Fruit fly (Drosophila melanogaster) whole organism, prepupa: ENCODE data around the gene Psn.

ENCODE experiments used
- Blimp-1 ChIP-seq: fragments of 200-800 bp; sonication (Bioruptor generic); optimal IDR thresholded peaks from 3 replicates; lab custom pipeline; 2017; ENCODE audit warnings: missing biosample characterization, missing genetic modification characterization, mild to moderate bottlenecking, moderate library complexity, missing genetic modification reagents
- CG11294 ChIP-seq: fragments of 200-800 bp; sonication (Bioruptor generic); IDR thresholded peaks from 2 replicates; pipeline ENCODE4 v1.3.6; 2022; ENCODE audit warnings: missing biosample characterization, missing genetic modification characterization
- CG1621 ChIP-seq: fragments of 200-800 bp; sonication (Bioruptor generic); optimal IDR thresholded peaks from 3 replicates; lab custom pipeline; 2018; ENCODE audit warnings: missing biosample characterization, mild to moderate bottlenecking, missing genetic modification characterization
- CG32006 ChIP-seq: fragments of 200-800 bp; sonication (Bioruptor generic); optimal IDR thresholded peaks from 3 replicates; lab custom pipeline; 2017; ENCODE audit warnings: missing biosample characterization, mild to moderate bottlenecking, missing genetic modification characterization
- CG3919 ChIP-seq: fragments of 200-800 bp; sonication (Bioruptor generic); optimal IDR thresholded peaks from 3 replicates; lab custom pipeline; 2016; ENCODE audit warnings: missing biosample characterization, missing genetic modification characterization
- CG4318 ChIP-seq: fragments of 200-800 bp; sonication (Bioruptor generic); optimal IDR thresholded peaks from 3 replicates; lab custom pipeline; 2017; ENCODE audit warnings: missing biosample characterization, mild to moderate bottlenecking, missing genetic modification characterization
- CG6163 ChIP-seq: fragments of 200-800 bp; sonication (Bioruptor generic); IDR thresholded peaks from 3 replicates; pipeline ENCODE4 v1.3.6; 2022; ENCODE audit warnings: missing biosample characterization, missing genetic modification characterization
- CG6276 ChIP-seq: fragments of 200-800 bp; sonication (Bioruptor generic); optimal IDR thresholded peaks from 2 replicates; lab custom pipeline; 2017; ENCODE audit warnings: missing biosample characterization, mild to moderate bottlenecking, missing genetic modification characterization
- CG6792 ChIP-seq: fragments of 200-800 bp; sonication (Bioruptor generic); optimal IDR thresholded peaks from 3 replicates; lab custom pipeline; 2016; ENCODE audit warnings: missing biosample characterization, missing genetic modification characterization
- CG6808 ChIP-seq: fragments of 200-800 bp; sonication (Bioruptor generic); optimal IDR thresholded peaks from 3 replicates; lab custom pipeline; 2017; ENCODE audit warnings: missing biosample characterization, missing genetic modification characterization, mild to moderate bottlenecking, moderate library complexity, missing genetic modification reagents
- CG6854 ChIP-seq: fragments of 200-800 bp; sonication (Bioruptor generic); optimal IDR thresholded peaks from 2 replicates; lab custom pipeline; 2017; ENCODE audit warnings: missing biosample characterization, mild to moderate bottlenecking, missing genetic modification characterization
- CG7368 ChIP-seq: fragments of 200-800 bp; sonication (Bioruptor generic); optimal IDR thresholded peaks from 3 replicates; lab custom pipeline; 2016; ENCODE audit warnings: missing biosample characterization, missing genetic modification characterization
- CG8119 ChIP-seq: fragments of 200-800 bp; sonication (Bioruptor generic); IDR thresholded peaks from 3 replicates; pipeline ENCODE4 v1.3.6; 2022; ENCODE audit warnings: missing biosample characterization, missing genetic modification characterization
- CG8319 ChIP-seq: fragments of 200-800 bp; sonication (Bioruptor generic); optimal IDR thresholded peaks from 3 replicates; lab custom pipeline; 2016; ENCODE audit warnings: missing biosample characterization, missing genetic modification characterization
- CG8632 ChIP-seq: fragments of 200-800 bp; sonication (Bioruptor generic); optimal IDR thresholded peaks from 3 replicates; lab custom pipeline; 2016; ENCODE audit warnings: missing biosample characterization, missing genetic modification characterization
- CG9139 ChIP-seq: fragments of 200-800 bp; sonication (Bioruptor generic); optimal IDR thresholded peaks from 3 replicates; lab custom pipeline; 2017; ENCODE audit warnings: missing biosample characterization, mild to moderate bottlenecking, missing genetic modification characterization
- Eip75B ChIP-seq: fragments of 200-800 bp; sonication (Bioruptor generic); optimal IDR thresholded peaks from 3 replicates; lab custom pipeline; 2016; ENCODE audit warnings: missing biosample characterization, missing genetic modification characterization
- Eip93F ChIP-seq: fragments of 200-800 bp; sonication (Bioruptor generic); optimal IDR thresholded peaks from 2 replicates; lab custom pipeline; 2016; ENCODE audit warnings: missing biosample characterization, mild to moderate bottlenecking, missing genetic modification characterization
- Ets96B ChIP-seq: fragments of 200-800 bp; optimal IDR thresholded peaks from 2 replicates; lab custom pipeline; 2019; ENCODE audit warnings: missing biosample characterization, mild to moderate bottlenecking, missing genetic modification characterization, moderate library complexity
- Hr38 ChIP-seq: sonication (Bioruptor generic); optimal IDR thresholded peaks from 2 replicates; lab custom pipeline; 2016; ENCODE audit warnings: missing biosample characterization, missing genetic modification characterization
- Hr39 ChIP-seq: fragments of 200-800 bp; sonication (Bioruptor generic); optimal IDR thresholded peaks from 2 replicates; lab custom pipeline; 2016; ENCODE audit warnings: missing biosample characterization, missing genetic modification characterization
- Hr4 ChIP-seq: fragments of 200-800 bp; sonication (Bioruptor generic); optimal IDR thresholded peaks from 3 replicates; lab custom pipeline; 2016; ENCODE audit warnings: missing biosample characterization, missing genetic modification characterization
- Lpt ChIP-seq: fragments of 200-800 bp; sonication (Bioruptor generic); optimal IDR thresholded peaks from 3 replicates; lab custom pipeline; 2016; ENCODE audit warnings: missing biosample characterization, missing genetic modification characterization
- OdsH ChIP-seq: fragments of 200-800 bp; sonication (Bioruptor generic); optimal IDR thresholded peaks from 3 replicates; lab custom pipeline; 2016; ENCODE audit warnings: missing biosample characterization, missing genetic modification characterization
- Smox ChIP-seq: fragments of 200-800 bp; sonication (Bioruptor generic); optimal IDR thresholded peaks from 3 replicates; lab custom pipeline; 2016; ENCODE audit warnings: missing biosample characterization, missing genetic modification characterization
- Sox14 ChIP-seq: fragments of 200-800 bp; sonication (Bioruptor generic); optimal IDR thresholded peaks from 3 replicates; lab custom pipeline; 2016; ENCODE audit warnings: missing biosample characterization, missing genetic modification characterization
- Sox15 ChIP-seq: fragments of 200-800 bp; sonication (Bioruptor generic); optimal IDR thresholded peaks from 3 replicates; lab custom pipeline; 2016; ENCODE audit warnings: missing biosample characterization, missing genetic modification characterization
- acj6 ChIP-seq: fragments of 200-800 bp; sonication (Bioruptor generic); optimal IDR thresholded peaks from 3 replicates; lab custom pipeline; 2016; ENCODE audit warnings: missing biosample characterization, missing genetic modification characterization
- cyc ChIP-seq: fragments of 200-800 bp; sonication (Bioruptor generic); optimal IDR thresholded peaks from 3 replicates; lab custom pipeline; 2016; ENCODE audit warnings: missing biosample characterization, missing genetic modification characterization
- dac ChIP-seq: fragments of 200-800 bp; sonication (Bioruptor generic); optimal IDR thresholded peaks from 2 replicates; lab custom pipeline; 2017; ENCODE audit warnings: missing biosample characterization, mild to moderate bottlenecking, missing genetic modification characterization
- dsx ChIP-seq: fragments of 200-800 bp; optimal IDR thresholded peaks from 3 replicates; lab custom pipeline; 2019; ENCODE audit warnings: missing biosample characterization, mild to moderate bottlenecking, missing genetic modification characterization, moderate library complexity; ENCODE audit not compliant: poor library complexity, severe bottlenecking
- eg ChIP-seq: fragments of 200-800 bp; sonication (Bioruptor generic); IDR thresholded peaks from 3 replicates; pipeline ENCODE4 v1.3.6; 2022; ENCODE audit warnings: missing biosample characterization, missing genetic modification characterization
- esn ChIP-seq: fragments of 200-800 bp; sonication (Bioruptor generic); optimal IDR thresholded peaks from 2 replicates; lab custom pipeline; 2016; ENCODE audit warnings: missing biosample characterization, mild to moderate bottlenecking, missing genetic modification characterization, moderate library complexity
- fd59A ChIP-seq: fragments of 200-800 bp; sonication (Bioruptor generic); optimal IDR thresholded peaks from 2 replicates; lab custom pipeline; 2017; ENCODE audit warnings: missing biosample characterization, mild to moderate bottlenecking, missing genetic modification characterization, missing genetic modification reagents
- fkh ChIP-seq: fragments of 200-800 bp; sonication (Bioruptor generic); optimal IDR thresholded peaks from 3 replicates; lab custom pipeline; 2017; ENCODE audit warnings: missing biosample characterization, mild to moderate bottlenecking, missing genetic modification characterization, moderate library complexity
- lz ChIP-seq: fragments of 200-800 bp; sonication (Bioruptor generic); optimal IDR thresholded peaks from 3 replicates; lab custom pipeline; 2016; ENCODE audit warnings: missing biosample characterization, missing genetic modification characterization
- net ChIP-seq: fragments of 200-800 bp; sonication (Bioruptor generic); optimal IDR thresholded peaks from 3 replicates; lab custom pipeline; 2016; ENCODE audit warnings: missing biosample characterization, missing genetic modification characterization
- salr ChIP-seq, 2 experiments: fragments of 200-800 bp; sonication (Bioruptor generic); optimal IDR thresholded peaks; 3 replicates each; lab custom pipeline; 2016 to 2018; ENCODE audit warnings: missing biosample characterization in 2 of 2, missing genetic modification characterization in 2 of 2, mild to moderate bottlenecking in 1 of 2
- spab ChIP-seq: fragments of 200-800 bp; sonication (Bioruptor generic); optimal IDR thresholded peaks from 2 replicates; lab custom pipeline; 2017; ENCODE audit warnings: missing biosample characterization, mild to moderate bottlenecking, missing genetic modification characterization, missing genetic modification reagents
- ss ChIP-seq, 2 experiments: fragments of 200-800 bp; sonication (Bioruptor generic); optimal IDR thresholded peaks; 2 replicates in 1 of 2; 3 replicates in 1 of 2; lab custom pipeline; 2017 to 2018; ENCODE audit warnings: mild to moderate bottlenecking in 2 of 2, missing biosample characterization in 2 of 2, missing genetic modification characterization in 2 of 2, moderate library complexity in 1 of 2
- svp ChIP-seq: fragments of 200-800 bp; sonication (Bioruptor generic); peaks from one replicate; lab custom pipeline; 2016; ENCODE audit warnings: missing biosample characterization, missing genetic modification characterization
- topi ChIP-seq: fragments of 200-800 bp; sonication (Bioruptor generic); optimal IDR thresholded peaks from 3 replicates; lab custom pipeline; 2016; ENCODE audit warnings: missing biosample characterization, missing genetic modification characterization

The Psn gene

dm6 chr3L:20436069-20436468 lies 3.8 kb downstream of the Psn start, which contains the start of the genes mRpL15 and CtIP:
TSS of gene mRpL15 (minus strand) at chr3L:20436209.
TSS of gene CtIP (plus strand) at chr3L:20436250.
- TF ChIP-seq Eip93F (GFP tag; lab: Kevin White, UChicago) (peak; percentile 25), topi (GFP tag; lab: Kevin White, UChicago) (no peak), esn (GFP tag; lab: Kevin White, UChicago) (peak; percentile 16)
- TF ChIP-seq, all 60 proteins: peak for 2

DNA sequence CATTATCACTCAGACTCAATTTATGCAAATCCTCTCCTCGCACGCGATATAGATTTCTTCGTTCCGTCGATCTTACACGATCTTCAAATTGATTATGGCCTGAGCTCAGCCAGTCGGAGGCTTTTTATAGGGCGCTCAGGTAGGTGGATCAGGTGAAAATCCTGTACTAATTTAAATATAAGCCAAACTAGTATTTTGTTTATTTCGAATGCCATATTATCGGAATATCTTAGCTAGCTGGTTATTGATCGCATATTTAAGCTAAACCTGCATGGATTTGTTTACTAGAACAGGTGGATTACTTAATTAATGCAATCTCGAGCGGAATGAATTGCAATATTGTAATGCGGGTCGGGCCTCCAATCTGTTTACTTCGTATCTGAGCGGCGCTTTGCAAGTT lies 7.5 kb downstream of the Psn start, which contains the start of gene Hpd:
TSS of gene Hpd (minus strand) at position 101 of the 400 bp plus-strand sequence.
- TF ChIP-seq Sox15 (no peak), Hr38 (no peak), CG4318 (no peak), eg (GFP tag; lab: Robert Waterston, UW) (no peak), CG8319 (GFP tag; lab: Kevin White, UChicago) (no peak), topi (GFP tag; lab: Kevin White, UChicago) (no peak)
- TF ChIP-seq, all 60 proteins: peak for 0

DNA sequence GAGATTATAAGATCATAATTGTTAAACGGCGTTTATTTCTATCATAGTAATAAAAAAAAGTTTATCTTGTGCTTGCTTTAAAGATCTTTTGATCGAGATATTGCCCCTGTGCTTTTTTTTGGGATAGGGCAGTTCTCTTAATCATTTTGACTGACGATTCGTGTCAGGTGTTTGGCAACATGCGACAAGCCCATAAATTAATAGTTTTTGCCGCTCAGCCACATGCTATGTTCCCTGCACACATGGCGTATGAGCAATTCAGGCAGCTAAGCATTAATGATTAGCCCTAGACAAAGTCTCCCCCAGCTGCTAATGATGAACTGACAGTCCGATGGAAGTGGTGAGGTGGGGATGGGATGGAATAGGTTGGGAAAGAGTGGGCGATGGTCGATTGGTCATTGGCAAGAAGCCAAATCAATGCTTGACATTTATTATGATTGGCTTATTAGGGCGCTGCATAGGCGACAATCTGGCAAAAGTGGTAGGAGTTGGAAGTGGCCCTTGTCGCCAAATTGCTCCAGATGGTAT lies 8.7 kb downstream of the Psn start:
- no peak for TF ChIP-seq Hr39 (GFP tag; lab: Kevin White, UChicago)
- no peak for TF ChIP-seq net
- TF ChIP-seq Sox15, result no peak
- no peak for TF ChIP-seq Hr38
- no peak for TF ChIP-seq eg (GFP tag; lab: Robert Waterston, UW)
- no peak for TF ChIP-seq dac (GFP tag; lab: Kevin White, UChicago)
- no peak for TF ChIP-seq acj6
- TF ChIP-seq Hr4 (GFP tag; lab: Kevin White, UChicago), result no peak
- TF ChIP-seq CG8119 (GFP tag; lab: Robert Waterston, UW), result no peak
- no peak for TF ChIP-seq Ets96B (tag; lab: Kevin White, UChicago)
- no peak for TF ChIP-seq CG3919 (GFP tag; lab: Kevin White, UChicago)
- TF ChIP-seq CG6792, result no peak
- TF ChIP-seq topi (GFP tag; lab: Kevin White, UChicago), result no peak
- no peak for TF ChIP-seq Lpt (GFP tag; lab: Kevin White, UChicago)
- TF ChIP-seq cyc (GFP tag; lab: Kevin White, UChicago), result no peak
- TF ChIP-seq Sox14 (GFP tag; lab: Kevin White, UChicago), result no peak
- TF ChIP-seq CG6854 (GFP tag; lab: Kevin White, UChicago), result no peak
- no peak for TF ChIP-seq Eip75B (GFP tag; lab: Kevin White, UChicago)

- TF ChIP-seq OdsH (GFP tag; lab: Kevin White, UChicago) (no peak), ss (GFP tag; optimal IDR thresholded peaks at IDR 0.05; lab: Kevin White, UChicago) (no peak), dsx (peak; percentile 82), CG8632 (GFP tag; lab: Kevin White, UChicago) (no peak), lz (GFP tag; lab: Kevin White, UChicago) (peak; percentile 37), CG6276 (GFP tag; lab: Kevin White, UChicago) (no peak), CG6808 (no peak), cyc (GFP tag; lab: Kevin White, UChicago) (peak; percentile 53), Hr39 (GFP tag; lab: Kevin White, UChicago) (no peak), fd59A (GFP tag; lab: Kevin White, UChicago) (peak; percentile 64), spab (GFP tag; lab: Kevin White, UChicago) (no peak), Hr4 (GFP tag; lab: Kevin White, UChicago) (no peak), fkh (GFP tag; lab: Kevin White, UChicago) (peak; percentile 44), CG11294 (GFP tag; lab: Robert Waterston, UW) (peak; percentile 18; the same call in 1 of the 2 replicates), esn (GFP tag; lab: Kevin White, UChicago) (peak; percentile 63), Sox15 (peak; percentile 40), svp (GFP tag; lab: Kevin White, UChicago) (no peak), salr (GFP tag; optimal IDR thresholded peaks at IDR 0.05; lab: Kevin White, UChicago) (no peak), Smox (GFP tag; lab: Kevin White, UChicago) (no peak), CG32006 (GFP tag; lab: Kevin White, UChicago) (no peak), CG9139 (no peak), CG7368 (no peak), Sox14 (GFP tag; lab: Kevin White, UChicago) (no peak), CG1621 (tag; lab: Kevin White, UChicago) (no peak), CG6163 (GFP tag; lab: Robert Waterston, UW) (peak; percentile 61; the same call in 1 of the 3 replicates), Blimp-1 (GFP tag; lab: Kevin White, UChicago) (no peak), Lpt (GFP tag; lab: Kevin White, UChicago) (peak; percentile 52)
Measured at dm6 chr3L:20441632-20442469, 9.6 kb downstream of the Psn start, which contains the start of gene CG5910. TSS of gene CG5910 (plus strand) at chr3L:20442419.
